Fruit fly (Drosophila melanogaster): ENCODE results near the gene beat-Vb.

Gene beat-Vb

DNA sequence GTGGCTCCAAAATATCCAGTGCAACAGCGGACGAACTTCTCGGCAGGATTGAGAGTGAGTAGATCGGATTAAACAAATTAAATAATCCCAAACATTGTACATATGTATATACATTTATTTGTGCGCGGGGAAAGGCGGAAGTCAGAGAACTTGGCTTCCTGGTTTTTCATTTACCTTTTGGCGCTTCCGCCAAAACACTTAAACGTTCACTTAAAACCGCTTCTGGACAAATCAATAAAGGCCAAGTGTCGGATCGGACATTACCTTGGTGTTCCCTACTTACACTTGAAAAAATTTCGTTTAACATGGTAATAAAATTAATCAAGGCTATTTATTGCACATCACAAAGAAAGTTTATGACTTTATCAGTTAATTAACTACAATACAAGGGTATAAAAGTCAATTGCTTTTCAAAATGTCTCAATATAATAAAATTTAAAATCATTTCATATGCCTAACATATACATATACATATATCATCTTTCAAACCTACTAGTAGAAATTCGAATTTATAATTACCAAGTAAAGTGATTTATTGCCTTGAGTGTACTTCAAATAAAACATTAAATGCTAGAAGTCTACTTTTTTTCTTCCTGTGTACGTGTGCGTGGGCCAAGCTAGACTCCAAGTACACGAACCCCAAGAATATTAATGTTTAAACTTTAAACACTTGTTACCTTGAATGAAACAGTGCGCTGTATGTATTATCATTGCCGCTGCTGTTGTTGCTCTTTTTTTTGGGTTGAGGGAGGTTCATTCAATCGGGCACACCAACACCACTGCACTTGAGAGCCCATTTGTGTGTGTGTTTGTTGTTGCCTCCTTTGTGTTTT is 65.7 kb downstream of the beat-Vb start:
- TF ChIP-seq stwl (tag; optimal IDR thresholded peaks at IDR 0.05) (no peak), tx (GFP tag; optimal IDR thresholded peaks at IDR 0.05) (no peak), NK7.1 (GFP tag; optimal IDR thresholded peaks at IDR 0.05) (no peak), CHES-1-like (GFP tag; optimal IDR thresholded peaks at IDR 0.05) (no peak), zen2 (GFP tag; IDR thresholded peaks at IDR 0.05; ENCODE audit: partially characterized antibody) (no peak), D19B (GFP tag; optimal IDR thresholded peaks at IDR 0.05) (peak; percentile 19), CG11398 (GFP tag; optimal IDR thresholded peaks at IDR 0.05) (no peak), Oli (tag; optimal IDR thresholded peaks at IDR 0.05) (peak; percentile 69), B-H2 (GFP tag; optimal IDR thresholded peaks at IDR 0.05) (no peak), Fer2 (tag; optimal IDR thresholded peaks at IDR 0.05) (peak; percentile 40), CG2712 (tag; optimal IDR thresholded peaks at IDR 0.05) (peak; percentile 73), CrebB (tag; optimal IDR thresholded peaks at IDR 0.05) (no peak), CG2202 (tag; optimal IDR thresholded peaks at IDR 0.05) (no peak), Elba2 (GFP tag; optimal IDR thresholded peaks at IDR 0.05) (no peak), lab (GFP tag; optimal IDR thresholded peaks at IDR 0.05) (peak; percentile 81), TFAM (GFP tag; optimal IDR thresholded peaks at IDR 0.05) (no peak), usp (GFP tag; optimal IDR thresholded peaks at IDR 0.05) (no peak), ato (GFP tag; IDR thresholded peaks at IDR 0.05; ENCODE audit: partially characterized antibody) (no peak), CG3847 (GFP tag; IDR thresholded peaks at IDR 0.05) (no peak), CG6765 (GFP tag; optimal IDR thresholded peaks at IDR 0.05) (peak; percentile 53), CG10209 (GFP tag; optimal IDR thresholded peaks at IDR 0.05) (peak; percentile 38), ham (GFP tag; IDR thresholded peaks at IDR 0.05) (no peak), zen (tag; optimal IDR thresholded peaks at IDR 0.05) (peak; percentile 51), CG18764 (GFP tag; optimal IDR thresholded peaks at IDR 0.05) (peak; percentile 40), CG8388 (GFP tag; optimal IDR thresholded peaks at IDR 0.05) (peak; percentile 61), CG17568 (GFP tag; optimal IDR thresholded peaks at IDR 0.05) (peak; percentile 19), CG8944 (GFP tag; optimal IDR thresholded peaks at IDR 0.05) (peak; percentile 16), Xbp1 (GFP tag; optimal IDR thresholded peaks at IDR 0.05) (peak; percentile 63), CG18011 (GFP tag; optimal IDR thresholded peaks at IDR 0.05) (peak; percentile 9), ap (GFP tag; IDR thresholded peaks at IDR 0.05) (no peak), fd96Cb (tag; optimal IDR thresholded peaks at IDR 0.05) (peak; percentile 51), Lpt (GFP tag; optimal IDR thresholded peaks at IDR 0.05) (no peak), CG3726 (GFP tag; IDR thresholded peaks at IDR 0.05) (no peak), nerfin-1 (tag; optimal IDR thresholded peaks at IDR 0.05) (peak; percentile 59), en (GFP tag; optimal IDR thresholded peaks at IDR 0.05) (no peak), CG10366 (GFP tag; IDR thresholded peaks at IDR 0.05) (no peak), sc (optimal IDR thresholded peaks at IDR 0.05) (no peak), sc (GFP tag; optimal IDR thresholded peaks at IDR 0.05) (no peak), Ada2b (GFP tag; IDR thresholded peaks at IDR 0.05) (peak; percentile 54), CG7786 (GFP tag; optimal IDR thresholded peaks at IDR 0.05) (no peak), Hr39 (optimal IDR thresholded peaks at IDR 0.05) (no peak), dan (GFP tag; IDR thresholded peaks at IDR 0.05) (no peak), CG3065 (GFP tag; optimal IDR thresholded peaks at IDR 0.05) (peak; percentile 16), seq (GFP tag; IDR thresholded peaks at IDR 0.05) (no peak), CG11093 (GFP tag; IDR thresholded peaks at IDR 0.05) (0 out of 3 replicates have a peak, but pooled peaks have one; percentile 54), Hr78 (GFP tag; optimal IDR thresholded peaks at IDR 0.05) (peak in 1 of 2 experiments; percentile 39), zfh1 (GFP tag; IDR thresholded peaks at IDR 0.05) (0 out of 3 replicates have a peak, but pooled peaks have one; percentile 58), CG4707 (GFP tag; optimal IDR thresholded peaks at IDR 0.05) (no peak), pzg (GFP tag; optimal IDR thresholded peaks at IDR 0.05) (no peak), stc (GFP tag; IDR thresholded peaks at IDR 0.05) (peak; percentile 40; the same call in 1 of the 2 replicates)

Data from whole organism, embryonic.